Worm (Caenorhabditis elegans) whole organism, L4 larva: ENCODE data around the gene clec-251.

ENCODE experiments used
- D1046.2 ChIP-seq: fragments of 200-800 bp; sonication (Bioruptor generic); IDR thresholded peaks from 2 replicates; pipeline ENCODE4 v1.3.6; 2022; ENCODE audit warnings: missing genetic modification characterization, missing compliant biosample characterization
- F10B5.3 ChIP-seq: sonication (generic microtip); optimal IDR thresholded peaks from 2 replicates; lab custom pipeline; 2016; ENCODE audit warnings: mild to moderate bottlenecking, missing genetic modification characterization, missing compliant biosample characterization
- F37D6.2 ChIP-seq: sonication (generic microtip); optimal IDR thresholded peaks from 2 replicates; lab custom pipeline; 2016; ENCODE audit warnings: mild to moderate bottlenecking, missing genetic modification characterization, missing compliant biosample characterization
- F49E8.2 ChIP-seq: sonication (generic microtip); optimal IDR thresholded peaks from 2 replicates; lab custom pipeline; 2016; ENCODE audit warnings: missing compliant biosample characterization, mild to moderate bottlenecking, missing genetic modification characterization, borderline replicate concordance
- Y48G9A.11 ChIP-seq: fragments of 200-800 bp; sonication (Bioruptor generic); IDR thresholded peaks from 2 replicates; pipeline ENCODE4 v1.3.6; 2022; ENCODE audit warnings: missing genetic modification reagents, missing genetic modification characterization, missing compliant biosample characterization
- Y5F2A.4 ChIP-seq: fragments of 200-800 bp; sonication (Bioruptor generic); optimal IDR thresholded peaks from 2 replicates; lab custom pipeline; 2018; ENCODE audit warnings: mild to moderate bottlenecking, missing genetic modification characterization, missing compliant biosample characterization
- ZK337.2 ChIP-seq: fragments of 200-800 bp; sonication (Bioruptor generic); IDR thresholded peaks from 2 replicates; pipeline ENCODE4 v1.3.6; 2022; ENCODE audit warnings: missing genetic modification reagents, missing genetic modification characterization, missing compliant biosample characterization
- aha-1 ChIP-seq: fragments of 150-350 bp; peaks from one replicate; lab custom pipeline; 2014; ENCODE audit warnings: missing biosample characterization, missing genetic modification characterization
- aly-2 ChIP-seq: sonication (generic microtip); optimal IDR thresholded peaks from 2 replicates; lab custom pipeline; 2018; ENCODE audit warnings: missing biosample characterization, missing genetic modification characterization
- ceh-32 ChIP-seq: sonication (generic microtip); optimal IDR thresholded peaks from 2 replicates; lab custom pipeline; 2016; ENCODE audit warnings: mild to moderate bottlenecking, missing genetic modification characterization, missing compliant biosample characterization; ENCODE audit not compliant: poor library complexity
- ces-1 ChIP-seq: fragments of 150-350 bp; sonication (generic microtip); optimal IDR thresholded peaks from 4 replicates; lab custom pipeline; 2014; ENCODE audit warnings: missing biosample characterization, missing genetic modification reagents, missing genetic modification characterization
- ctbp-1 ChIP-seq: fragments of 200-800 bp; sonication (Bioruptor generic); IDR thresholded peaks from 2 replicates; pipeline ENCODE4 v1.3.6; 2022; ENCODE audit warnings: missing genetic modification reagents, missing genetic modification characterization, missing compliant biosample characterization
- daf-16 ChIP-seq, 3 experiments: sonication (generic microtip); optimal IDR thresholded peaks; 2 replicates each; lab custom pipeline; 2016 to 2017; ENCODE audit warnings: missing genetic modification characterization in 3 of 3, missing genetic modification reagents in 3 of 3, mild to moderate bottlenecking in 2 of 3, missing compliant biosample characterization in 2 of 3, missing biosample characterization in 1 of 3, moderate library complexity in 1 of 3
- dmd-8 ChIP-seq: fragments of 200-800 bp; sonication (Bioruptor generic); IDR thresholded peaks from 2 replicates; pipeline ENCODE4 v1.3.6; 2022; ENCODE audit warnings: missing genetic modification characterization, missing compliant biosample characterization
- dmd-9 ChIP-seq: fragments of 200-800 bp; sonication (Bioruptor generic); IDR thresholded peaks from 2 replicates; pipeline ENCODE4 v1.3.6; 2022; ENCODE audit warnings: missing genetic modification reagents, missing genetic modification characterization, missing compliant biosample characterization
- dpl-1 ChIP-seq: fragments of 150-350 bp; optimal IDR thresholded peaks from 2 replicates; lab custom pipeline; 2014; ENCODE audit warnings: missing biosample characterization, missing genetic modification reagents, missing genetic modification characterization
- duxl-1 ChIP-seq: sonication (generic microtip); optimal IDR thresholded peaks from 2 replicates; lab custom pipeline; 2016; ENCODE audit warnings: mild to moderate bottlenecking, missing genetic modification characterization, moderate library complexity, missing compliant biosample characterization; ENCODE audit not compliant: poor library complexity
- dve-1 ChIP-seq: sonication (generic microtip); optimal IDR thresholded peaks from 2 replicates; lab custom pipeline; 2017; ENCODE audit warnings: antibody characterized with exemption, mild to moderate bottlenecking, missing genetic modification characterization, missing compliant biosample characterization; ENCODE audit not compliant: insufficient read depth
- egl-27 ChIP-seq: sonication (generic microtip); optimal IDR thresholded peaks from 3 replicates; lab custom pipeline; 2017; ENCODE audit warnings: missing biosample characterization, missing genetic modification reagents, missing genetic modification characterization
- egl-43 ChIP-seq: fragments of 200-800 bp; sonication (Bioruptor generic); IDR thresholded peaks from 2 replicates; pipeline ENCODE4 v1.3.6; 2022; ENCODE audit warnings: missing genetic modification reagents, missing genetic modification characterization, missing compliant biosample characterization
- hif-1 ChIP-seq, 2 experiments: sonication (generic microtip); optimal IDR thresholded peaks; 2 replicates each; lab custom pipeline; 2016 to 2017; ENCODE audit warnings: missing compliant biosample characterization in 2 of 2, missing genetic modification characterization in 2 of 2, missing genetic modification reagents in 2 of 2, missing genotype in 2 of 2, mild to moderate bottlenecking in 1 of 2
- hlh-30 ChIP-seq: sonication (generic microtip); optimal IDR thresholded peaks from 2 replicates; lab custom pipeline; 2017; ENCODE audit warnings: antibody characterized with exemption, mild to moderate bottlenecking, missing genetic modification characterization, missing compliant biosample characterization; ENCODE audit not compliant: insufficient read depth
- jun-1 ChIP-seq: fragments of 150-350 bp; optimal IDR thresholded peaks from 2 replicates; lab custom pipeline; 2014; ENCODE audit warnings: missing biosample characterization, missing genetic modification reagents, missing genetic modification characterization
- lin-15B ChIP-seq: fragments of 150-350 bp; sonication (generic microtip); optimal IDR thresholded peaks from 3 replicates; lab custom pipeline; 2014; ENCODE audit warnings: missing biosample characterization, missing genetic modification characterization
- lin-29 ChIP-seq: fragments of 200-800 bp; sonication (Bioruptor generic); IDR thresholded peaks from 2 replicates; pipeline ENCODE4 v1.3.6; 2022; ENCODE audit warnings: missing genetic modification reagents, missing genetic modification characterization, missing compliant biosample characterization
- lin-39 ChIP-seq: fragments of 150-350 bp; optimal IDR thresholded peaks from 2 replicates; lab custom pipeline; 2014; ENCODE audit warnings: missing biosample characterization, missing genetic modification reagents, missing genetic modification characterization
- madf-5 ChIP-seq, 2 experiments: fragments of 200-800 bp; sonication (Bioruptor generic); IDR thresholded peaks; 2 replicates each; pipeline ENCODE4 v1.3.6; 2022; ENCODE audit warnings: missing compliant biosample characterization in 2 of 2, missing genetic modification characterization in 2 of 2
- mdl-1 ChIP-seq, 2 experiments: fragments of 150-350 bp in 1 of 2; sonication (generic microtip) in 1 of 2; optimal IDR thresholded peaks; 2 replicates each; lab custom pipeline; 2014 to 2017; ENCODE audit warnings: missing biosample characterization in 2 of 2, missing genetic modification characterization in 2 of 2
- mep-1 ChIP-seq: fragments of 150-350 bp; sonication (generic microtip); optimal IDR thresholded peaks from 3 replicates; lab custom pipeline; 2014; ENCODE audit warnings: missing biosample characterization, missing genetic modification characterization
- nhr-10 ChIP-seq: fragments of 150-350 bp; optimal IDR thresholded peaks from 2 replicates; lab custom pipeline; 2014; ENCODE audit warnings: missing biosample characterization, missing genetic modification characterization
- nhr-11 ChIP-seq: fragments of 150-350 bp; optimal IDR thresholded peaks from 2 replicates; lab custom pipeline; 2014; ENCODE audit warnings: missing biosample characterization, missing genetic modification characterization
- nhr-6 ChIP-seq: fragments of 150-350 bp; optimal IDR thresholded peaks from 2 replicates; lab custom pipeline; 2014; ENCODE audit warnings: missing biosample characterization, missing genetic modification characterization
- nhr-77 ChIP-seq: fragments of 150-350 bp; optimal IDR thresholded peaks from 2 replicates; lab custom pipeline; 2014; ENCODE audit warnings: missing biosample characterization, missing genetic modification characterization
- pqm-1 ChIP-seq: sonication (generic microtip); optimal IDR thresholded peaks from 2 replicates; lab custom pipeline; 2017; ENCODE audit warnings: missing biosample characterization, missing genetic modification characterization
- saeg-2 ChIP-seq: fragments of 200-800 bp; sonication (Bioruptor generic); IDR thresholded peaks from 2 replicates; pipeline ENCODE4 v1.3.6; 2022; ENCODE audit warnings: missing genetic modification reagents, missing genetic modification characterization, missing compliant biosample characterization
- sdz-12 ChIP-seq: fragments of 200-800 bp; sonication (Bioruptor generic); optimal IDR thresholded peaks from 2 replicates; lab custom pipeline; 2018; ENCODE audit warnings: mild to moderate bottlenecking, missing genetic modification characterization, missing compliant biosample characterization
- set-16 ChIP-seq: fragments of 200-800 bp; sonication (Bioruptor generic); IDR thresholded peaks from 2 replicates; pipeline ENCODE4 v1.3.6; 2022; ENCODE audit warnings: missing genetic modification reagents, missing genetic modification characterization, missing compliant biosample characterization
- unc-62 ChIP-seq, 3 experiments: fragments of 150-350 bp in 1 of 3; sonication (generic microtip); optimal IDR thresholded peaks in 2 of 3; peaks in 1 of 3; 1 replicate in 1 of 3; 2 replicates in 2 of 3; lab custom pipeline; 2014 to 2017; ENCODE audit warnings: missing biosample characterization in 3 of 3, missing genetic modification characterization in 3 of 3, missing genetic modification reagents in 3 of 3, missing genotype in 1 of 3
- zip-11 ChIP-seq: fragments of 200-800 bp; sonication (Bioruptor generic); IDR thresholded peaks from 2 replicates; pipeline ENCODE4 v1.3.6; 2022; ENCODE audit warnings: missing genetic modification characterization, missing compliant biosample characterization
- ztf-11 ChIP-seq: fragments of 150-350 bp; optimal IDR thresholded peaks from 2 replicates; lab custom pipeline; 2014; ENCODE audit warnings: missing biosample characterization, missing genetic modification characterization
- ztf-7 ChIP-seq: fragments of 150-350 bp; optimal IDR thresholded peaks from 2 replicates; lab custom pipeline; 2014; ENCODE audit warnings: missing biosample characterization, missing genetic modification characterization

The clec-251 gene

ce11 chrV:18723604-18724003, 23.2 kb downstream of the clec-251 start (continued):
- TF ChIP-seq ceh-32 (tag; lab: Kevin White, UChicago) = no peak
- TF ChIP-seq nhr-6 (tag; lab: Kevin White, UChicago) = peak; percentile 95
- peak; percentile 54 for TF ChIP-seq nhr-11
- TF ChIP-seq D1046.2 = no peak
- TF ChIP-seq lin-29 (GFP tag; lab: Robert Waterston, UW) = no peak; the same call in none of the 2 replicates
- no peak for TF ChIP-seq ces-1 (GFP tag; lab: Kevin White, UChicago)
- no peak for TF ChIP-seq dmd-8 (GFP tag; lab: Robert Waterston, UW)
- peak; percentile 65 for TF ChIP-seq dpl-1 (GFP tag; lab: Kevin White, UChicago)
- TF ChIP-seq nhr-10 (tag; lab: Kevin White, UChicago) = no peak
- peak in 1 of 2 experiments; percentile 19 for TF ChIP-seq hif-1 (tag; optimal IDR thresholded peaks at IDR 0.05; lab: Kevin White, UChicago)
- no peak for TF ChIP-seq ztf-11 (tag; lab: Kevin White, UChicago)
- TF ChIP-seq saeg-2 (GFP tag; lab: Robert Waterston, UW) = no peak

ce11 chrV:18722510-18723299, 24.1 kb downstream of the clec-251 start:
- no peak for TF ChIP-seq lin-39
- TF ChIP-seq set-16 (GFP tag; lab: Robert Waterston, UW) = peak; percentile 59
- no peak for TF ChIP-seq nhr-6 (tag; lab: Kevin White, UChicago)
- TF ChIP-seq dmd-9 (GFP tag; lab: Robert Waterston, UW) = peak; percentile 55; the same call in 1 of the 2 replicates
- TF ChIP-seq jun-1 (tag; lab: Kevin White, UChicago) = no peak
- no peak for TF ChIP-seq ztf-11 (tag; lab: Kevin White, UChicago)
- TF ChIP-seq, all 104 proteins: peak for 2

ce11 chrV:18721873-18722272, 24.9 kb downstream of the clec-251 start:
- TF ChIP-seq aha-1 (peak; percentile 87), unc-62 (GFP tag; optimal IDR thresholded peaks at IDR 0.05 in 1 of 2; lab: Kevin White, UChicago) (peak in 1 of 2 experiments; percentile 93), unc-62 (tag; optimal IDR thresholded peaks at IDR 0.05; lab: Kevin White, UChicago) (no peak), mdl-1 (tag; optimal IDR thresholded peaks at IDR 0.05; lab: Kevin White, UChicago) (no peak)

- TF ChIP-seq dve-1 (tag; lab: Kevin White, UChicago) = no peak
- TF ChIP-seq F49E8.2 (tag; lab: Kevin White, UChicago) = no peak
- TF ChIP-seq dmd-9 (GFP tag; lab: Robert Waterston, UW) = peak; percentile 82
- no peak for TF ChIP-seq egl-27 (tag; lab: Kevin White, UChicago)
- no peak for TF ChIP-seq ztf-7 (tag; lab: Kevin White, UChicago)
- no peak for TF ChIP-seq ctbp-1 (GFP tag; lab: Robert Waterston, UW)
- TF ChIP-seq dpl-1 (GFP tag; lab: Kevin White, UChicago) = no peak
- TF ChIP-seq aly-2 (tag; lab: Kevin White, UChicago) = no peak
- 0 out of 2 replicates have a peak, but pooled peaks have one; percentile 24 for TF ChIP-seq set-16 (GFP tag; lab: Robert Waterston, UW)
- no peak for TF ChIP-seq lin-15B (tag; lab: Kevin White, UChicago)
- no peak for TF ChIP-seq sdz-12 (GFP tag; lab: Kevin White, UChicago)
- TF ChIP-seq egl-43 = no peak
- peak; percentile 31 for TF ChIP-seq duxl-1 (tag; lab: Kevin White, UChicago)
- no peak for TF ChIP-seq hlh-30 (tag; lab: Kevin White, UChicago)
- TF ChIP-seq pqm-1 (tag; lab: Kevin White, UChicago) = peak; percentile 79
- TF ChIP-seq nhr-77 = no peak
- no peak for TF ChIP-seq F37D6.2
- no peak for TF ChIP-seq daf-16 (GFP tag; optimal IDR thresholded peaks at IDR 0.05; lab: Kevin White, UChicago)
- peak; percentile 58 for TF ChIP-seq daf-16 (tag; optimal IDR thresholded peaks at IDR 0.05; lab: Kevin White, UChicago)
- TF ChIP-seq mep-1 = no peak
- TF ChIP-seq Y48G9A.11 (GFP tag; lab: Robert Waterston, UW) = 0 out of 2 replicates have a peak, but pooled peaks have one; percentile 46
- no peak for TF ChIP-seq zip-11 (GFP tag; lab: Robert Waterston, UW)
- TF ChIP-seq madf-5 (GFP tag; IDR thresholded peaks at IDR 0.05; lab: Robert Waterston, UW) = no peak
- no peak for TF ChIP-seq ZK337.2 (GFP tag; lab: Robert Waterston, UW)
- TF ChIP-seq Y5F2A.4 (GFP tag; lab: Kevin White, UChicago) = no peak
- TF ChIP-seq F10B5.3 (tag; lab: Kevin White, UChicago) = no peak
Observed at ce11 chrV:18719956-18720489, 26.8 kb downstream of the clec-251 start, which contains the start of gene Y17D7C.2. Gene Y17D7C.2 (minus strand): TSS chrV:18719987.
